Fruit fly (Drosophila melanogaster): ENCODE results near the gene BigH1.

DNA sequence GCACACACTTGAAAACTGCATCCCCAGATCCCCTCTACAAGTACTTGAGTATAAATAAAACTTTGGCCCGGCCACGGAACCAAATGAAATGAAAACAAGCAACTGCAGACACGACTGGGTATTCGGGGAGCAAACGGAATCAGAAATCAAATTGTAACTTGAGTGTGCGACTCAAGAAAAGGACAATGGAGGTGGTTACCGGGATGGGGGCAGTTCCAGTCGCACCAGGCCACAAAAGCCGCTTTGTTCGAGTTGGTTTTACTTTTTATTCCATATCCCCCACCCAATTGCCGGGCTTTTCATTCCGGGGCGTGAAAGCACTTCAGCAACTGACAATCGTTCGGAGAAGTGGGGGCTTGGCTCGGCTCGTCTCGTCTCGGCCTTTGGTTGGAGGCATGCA, 14.6 kb downstream of the BigH1 start:
- TF ChIP-seq D19B (GFP tag; optimal IDR thresholded peaks at IDR 0.05), result no peak
- no peak for TF ChIP-seq ftz-f1 (GFP tag; optimal IDR thresholded peaks at IDR 0.05)
- TF ChIP-seq CG12104 (GFP tag; optimal IDR thresholded peaks at IDR 0.05), result no peak

Data from whole organism, embryonic.